Worm (Caenorhabditis elegans) whole organism, L3 larva: ENCODE results near the gene fos-1.
A peak's percentile ranks its signal among the peaks of the same experiment; 100 is the strongest.

Experiments
- R02D3.7 ChIP-seq: fragments of 150-350 bp; optimal IDR thresholded peaks from 2 replicates; lab custom pipeline; 2014; ENCODE audit warnings: missing biosample characterization, missing genetic modification characterization
- aly-2 ChIP-seq: fragments of 150-350 bp; optimal IDR thresholded peaks from 2 replicates; lab custom pipeline; 2014; ENCODE audit warnings: missing biosample characterization, missing genetic modification characterization
- ama-1 ChIP-seq: fragments of 150-350 bp; optimal IDR thresholded peaks from 2 replicates; lab custom pipeline; 2018
- ceh-16 ChIP-seq: sonication (generic microtip); optimal IDR thresholded peaks from 2 replicates; lab custom pipeline; 2017; ENCODE audit warnings: missing biosample characterization, missing genetic modification characterization
- ceh-28 ChIP-seq: fragments of 150-350 bp; optimal IDR thresholded peaks from 2 replicates; lab custom pipeline; 2014; ENCODE audit warnings: missing biosample characterization, missing genetic modification reagents, missing genetic modification characterization
- ceh-9 ChIP-seq: sonication (generic microtip); optimal IDR thresholded peaks from 2 replicates; lab custom pipeline; 2018; ENCODE audit warnings: missing biosample characterization, missing genetic modification characterization
- daf-12 ChIP-seq: fragments of 150-350 bp; optimal IDR thresholded peaks from 2 replicates; lab custom pipeline; 2014; ENCODE audit warnings: missing biosample characterization, missing genetic modification reagents, missing genetic modification characterization
- egl-27 ChIP-seq: sonication (generic microtip); optimal IDR thresholded peaks from 4 replicates; lab custom pipeline; 2017; ENCODE audit warnings: missing biosample characterization, missing genetic modification reagents, missing genetic modification characterization
- egl-5 ChIP-seq: fragments of 150-350 bp; optimal IDR thresholded peaks from 2 replicates; lab custom pipeline; 2017; ENCODE audit warnings: missing biosample characterization, missing genetic modification reagents, missing genetic modification characterization, inconsistent platforms
- elt-2 ChIP-seq: sonication (generic microtip); optimal IDR thresholded peaks from 2 replicates; lab custom pipeline; 2016; ENCODE audit warnings: missing genetic modification reagents, mild to moderate bottlenecking, missing genetic modification characterization, missing compliant biosample characterization
- eor-1 ChIP-seq, 2 experiments: fragments of 150-350 bp; optimal IDR thresholded peaks; 2 replicates each; lab custom pipeline; 2014 to 2018; ENCODE audit warnings: missing biosample characterization in 2 of 2, missing genetic modification characterization in 2 of 2
- fkh-10 ChIP-seq: sonication (generic microtip); optimal IDR thresholded peaks from 2 replicates; lab custom pipeline; 2017; ENCODE audit warnings: missing biosample characterization, missing genetic modification reagents, missing genetic modification characterization
- fkh-2 ChIP-seq: fragments of 150-350 bp; optimal IDR thresholded peaks from 2 replicates; lab custom pipeline; 2014; ENCODE audit warnings: missing biosample characterization, missing genetic modification reagents, missing genetic modification characterization
- fos-1 ChIP-seq: fragments of 150-350 bp; optimal IDR thresholded peaks from 2 replicates; lab custom pipeline; 2014; ENCODE audit warnings: missing biosample characterization, missing genetic modification characterization
- hmg-11 ChIP-seq: sonication (generic microtip); optimal IDR thresholded peaks from 2 replicates; lab custom pipeline; 2016; ENCODE audit warnings: missing genetic modification characterization, missing compliant biosample characterization
- jun-1 ChIP-seq: fragments of 150-350 bp; optimal IDR thresholded peaks from 2 replicates; lab custom pipeline; 2014; ENCODE audit warnings: missing biosample characterization, missing genetic modification reagents, missing genetic modification characterization
- lin-15B ChIP-seq: fragments of 150-350 bp; optimal IDR thresholded peaks from 2 replicates; lab custom pipeline; 2014; ENCODE audit warnings: missing biosample characterization, missing genetic modification characterization
- lin-39 ChIP-seq: fragments of 150-350 bp; optimal IDR thresholded peaks from 2 replicates; lab custom pipeline; 2018; ENCODE audit warnings: missing biosample characterization, missing genetic modification reagents, missing genetic modification characterization
- lsy-12 ChIP-seq: sonication (generic microtip); optimal IDR thresholded peaks from 2 replicates; lab custom pipeline; 2016; ENCODE audit warnings: mild to moderate bottlenecking, missing genetic modification characterization, missing compliant biosample characterization
- mdl-1 ChIP-seq: fragments of 150-350 bp; optimal IDR thresholded peaks from 2 replicates; lab custom pipeline; 2014; ENCODE audit warnings: missing biosample characterization, missing genetic modification characterization
- mml-1 ChIP-seq: fragments of 150-350 bp; sonication (generic microtip); optimal IDR thresholded peaks from 3 replicates; lab custom pipeline; 2014; ENCODE audit warnings: missing biosample characterization, missing genetic modification characterization
- nfya-1 ChIP-seq: sonication (generic microtip); optimal IDR thresholded peaks from 2 replicates; lab custom pipeline; 2017; ENCODE audit warnings: missing genetic modification characterization, mild to moderate bottlenecking, missing compliant biosample characterization, antibody characterized with exemption, moderate library complexity; ENCODE audit not compliant: insufficient read depth
- nhr-11 ChIP-seq: fragments of 150-350 bp; optimal IDR thresholded peaks from 2 replicates; lab custom pipeline; 2014; ENCODE audit warnings: missing biosample characterization, missing genetic modification characterization
- nhr-12 ChIP-seq: fragments of 150-350 bp; optimal IDR thresholded peaks from 2 replicates; lab custom pipeline; 2014; ENCODE audit warnings: missing biosample characterization, missing genetic modification characterization
- nhr-23 ChIP-seq: fragments of 150-350 bp; optimal IDR thresholded peaks from 2 replicates; lab custom pipeline; 2014; ENCODE audit warnings: missing biosample characterization, missing genetic modification reagents, missing genetic modification characterization
- nhr-237 ChIP-seq: fragments of 150-350 bp; optimal IDR thresholded peaks from 2 replicates; lab custom pipeline; 2014; ENCODE audit warnings: missing biosample characterization, missing genetic modification characterization
- nhr-25 ChIP-seq: sonication (generic microtip); optimal IDR thresholded peaks from 2 replicates; lab custom pipeline; 2017; ENCODE audit warnings: missing biosample characterization, missing genetic modification characterization
- nhr-28 ChIP-seq: fragments of 150-350 bp; optimal IDR thresholded peaks from 2 replicates; lab custom pipeline; 2014; ENCODE audit warnings: missing biosample characterization, missing genetic modification characterization
- nhr-43 ChIP-seq: sonication (generic microtip); optimal IDR thresholded peaks from 2 replicates; lab custom pipeline; 2016; ENCODE audit warnings: mild to moderate bottlenecking, missing genetic modification characterization, missing compliant biosample characterization; ENCODE audit not compliant: poor library complexity, severe bottlenecking
- nhr-76 ChIP-seq: fragments of 150-350 bp; sonication (generic microtip); optimal IDR thresholded peaks from 5 replicates; lab custom pipeline; 2014; ENCODE audit warnings: missing biosample characterization, missing genetic modification characterization
- nhr-77 ChIP-seq: fragments of 150-350 bp; optimal IDR thresholded peaks from 2 replicates; lab custom pipeline; 2014; ENCODE audit warnings: missing biosample characterization, missing genetic modification characterization
- sea-2 ChIP-seq: fragments of 150-350 bp; sonication (generic microtip); optimal IDR thresholded peaks from 4 replicates; lab custom pipeline; 2014; ENCODE audit warnings: missing biosample characterization, missing genetic modification reagents, missing genetic modification characterization
- skn-1 ChIP-seq: fragments of 150-350 bp; optimal IDR thresholded peaks from 2 replicates; lab custom pipeline; 2014; ENCODE audit warnings: missing biosample characterization, missing genetic modification characterization
- snpc-4 ChIP-seq: fragments of 150-350 bp; optimal IDR thresholded peaks from 2 replicates; lab custom pipeline; 2014; ENCODE audit warnings: missing biosample characterization, missing genetic modification characterization
- tbx-2 ChIP-seq: sonication (generic microtip); optimal IDR thresholded peaks from 2 replicates; lab custom pipeline; 2016; ENCODE audit warnings: mild to moderate bottlenecking, missing genetic modification characterization, missing compliant biosample characterization
- unc-62 ChIP-seq: fragments of 150-350 bp; sonication (generic microtip); optimal IDR thresholded peaks from 4 replicates; lab custom pipeline; 2014; ENCODE audit warnings: missing biosample characterization, missing genetic modification reagents, missing genetic modification characterization
- zag-1 ChIP-seq: fragments of 150-350 bp; optimal IDR thresholded peaks from 2 replicates; lab custom pipeline; 2014; ENCODE audit warnings: missing biosample characterization, missing genetic modification characterization
- ztf-4 ChIP-seq: fragments of 150-350 bp; optimal IDR thresholded peaks from 2 replicates; lab custom pipeline; 2014; ENCODE audit warnings: missing biosample characterization, missing genetic modification characterization

The fos-1 gene

DNA sequence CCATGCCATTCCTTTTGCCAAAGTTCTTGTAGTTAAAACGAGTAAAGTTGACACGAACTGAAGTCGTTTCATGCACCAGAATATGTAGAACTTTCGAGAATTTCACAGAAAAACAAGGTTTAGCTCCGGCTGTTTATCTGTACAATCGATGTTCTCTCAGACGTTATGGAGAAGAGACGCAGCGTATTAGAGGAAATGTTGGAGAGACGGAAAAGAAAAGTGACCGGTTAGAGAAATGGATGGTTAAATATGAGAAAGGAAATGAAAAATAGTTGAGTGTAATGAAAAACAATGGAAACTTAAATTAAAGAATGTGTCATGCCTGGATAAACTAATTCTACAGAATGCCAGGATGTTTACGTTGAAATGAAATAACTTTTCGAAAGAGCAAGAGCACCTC lies 39.7 kb upstream of the fos-1 start, which contains the start of gene pcm-1:
Gene pcm-1 (minus strand): TSS at position 187 of the 400 bp plus-strand sequence.
- TF ChIP-seq nhr-12 (tag; lab: Kevin White, UChicago) (no peak), lin-39 (tag; lab: Kevin White, UChicago) (peak; percentile 2), nhr-11 (no peak), lin-15B (no peak), hmg-11 (peak; percentile 2), R02D3.7 (no peak), skn-1 (tag; lab: Kevin White, UChicago) (no peak), ceh-28 (tag; lab: Kevin White, UChicago) (peak; percentile 34), nfya-1 (peak; percentile 62), ceh-16 (tag; lab: Kevin White, UChicago) (no peak), fkh-10 (no peak), nhr-43 (tag; lab: Kevin White, UChicago) (no peak), eor-1 (tag; optimal IDR thresholded peaks at IDR 0.05; lab: Kevin White, UChicago) (no peak), zag-1 (tag; lab: Kevin White, UChicago) (no peak), lsy-12 (tag; lab: Kevin White, UChicago) (no peak), elt-2 (tag; lab: Kevin White, UChicago) (no peak), nhr-25 (tag; lab: Kevin White, UChicago) (no peak), mdl-1 (tag; lab: Kevin White, UChicago) (no peak), egl-27 (tag; lab: Kevin White, UChicago) (no peak), snpc-4 (tag; lab: Kevin White, UChicago) (peak; percentile 25), ceh-9 (tag; lab: Kevin White, UChicago) (no peak), nhr-23 (no peak), unc-62 (GFP tag; lab: Kevin White, UChicago) (no peak), nhr-28 (tag; lab: Kevin White, UChicago) (no peak), tbx-2 (no peak), aly-2 (tag; lab: Kevin White, UChicago) (no peak), ztf-4 (tag; lab: Kevin White, UChicago) (no peak), nhr-237 (tag; lab: Kevin White, UChicago) (no peak), daf-12 (tag; lab: Kevin White, UChicago) (no peak)
- TF ChIP-seq, all 47 proteins: peak for 5

DNA sequence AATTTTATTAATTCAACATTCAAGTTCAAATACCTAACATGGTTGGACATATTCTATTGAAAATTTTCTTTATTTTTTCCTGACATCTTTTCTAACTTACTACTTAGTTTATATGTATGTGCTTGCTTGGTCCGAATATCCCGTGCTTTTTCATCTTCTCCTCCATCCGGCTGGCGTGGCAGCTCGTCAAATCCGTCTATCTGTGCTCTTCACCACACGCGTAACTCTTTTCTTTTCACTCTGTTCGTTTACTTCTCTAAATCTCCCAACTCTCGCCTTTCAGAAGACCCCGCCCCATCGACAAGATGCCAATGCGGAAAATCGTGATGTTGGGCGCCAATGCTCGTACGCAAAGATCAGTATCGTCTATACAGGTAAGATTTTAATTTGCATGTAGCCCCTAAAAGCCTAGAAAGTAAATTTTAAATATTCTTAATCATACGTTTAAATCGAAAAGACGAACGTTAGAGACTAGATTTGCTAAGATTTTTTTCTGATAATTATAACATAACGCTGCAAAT lies 38.7 kb upstream of the fos-1 start:
- TF ChIP-seq skn-1 (tag; lab: Kevin White, UChicago), result no peak
- no peak for TF ChIP-seq fos-1 (tag; lab: Kevin White, UChicago)
- TF ChIP-seq lin-39 (tag; lab: Kevin White, UChicago), result peak; percentile 36
- peak; percentile 53 for TF ChIP-seq nfya-1

- TF ChIP-seq egl-5 (tag; lab: Kevin White, UChicago) (no peak), mml-1 (no peak), nhr-77 (tag; lab: Kevin White, UChicago) (no peak), ama-1 (lab: Kevin White, UChicago) (no peak), mdl-1 (tag; lab: Kevin White, UChicago) (no peak), nhr-76 (no peak), fkh-2 (tag; lab: Kevin White, UChicago) (no peak), sea-2 (no peak), elt-2 (tag; lab: Kevin White, UChicago) (no peak), egl-27 (tag; lab: Kevin White, UChicago) (no peak), nhr-237 (tag; lab: Kevin White, UChicago) (no peak), aly-2 (tag; lab: Kevin White, UChicago) (no peak), tbx-2 (no peak), R02D3.7 (no peak), nhr-43 (tag; lab: Kevin White, UChicago) (no peak), lin-39 (tag; lab: Kevin White, UChicago) (no peak)
Observed at ce11 chrV:5972582-5972981, 30.8 kb upstream of the fos-1 start.

- TF ChIP-seq tbx-2 (no peak), nfya-1 (no peak), jun-1 (no peak)
- TF ChIP-seq, all 47 proteins: peak for 0
Observed at ce11 chrV:5973713-5974112, 29.7 kb upstream of the fos-1 start.
